In genomic region chrV:6524757-6525156, ce11 we compare ENCODE assay signal across 6 worm cellular contexts.
TF ChIP-seq lines count a peak whose summit lies in the region.

acs-1 (plus strand) TSS chrV:6524989.

TF ChIP-seq in whole organism, L1 larva, 84 proteins besides CTCF, POLR2A, EP300 and RAD21:
- TF ChIP-seq pqm-1 (tag; optimal IDR thresholded peaks at IDR 0.05; lab: Kevin White, UChicago) = peak; percentile 84
- no peak for TF ChIP-seq nhr-47 (tag; optimal IDR thresholded peaks at IDR 0.05; lab: Kevin White, UChicago)
- TF ChIP-seq efl-1 (optimal IDR thresholded peaks at IDR 0.05; lab: Kevin White, UChicago) = no peak
- peak in 1 of 2 experiments; percentile 59 for TF ChIP-seq efl-1 (GFP tag; optimal IDR thresholded peaks at IDR 0.05 in 1 of 2; lab: Kevin White, UChicago)
- TF ChIP-seq elt-2 (tag; optimal IDR thresholded peaks at IDR 0.05; lab: Kevin White, UChicago) = peak; percentile 93
TF ChIP-seq in whole organism, L1 larva: peak in this region for 3.

TF ChIP-seq in whole organism, L2 larva, 48 proteins besides CTCF, POLR2A, EP300 and RAD21:
- TF ChIP-seq fos-1 (tag; optimal IDR thresholded peaks at IDR 0.05; lab: Kevin White, UChicago) (peak; percentile 82), unc-62 (GFP tag; optimal IDR thresholded peaks at IDR 0.05; lab: Kevin White, UChicago) (no peak), egl-27 (tag; optimal IDR thresholded peaks at IDR 0.05; lab: Kevin White, UChicago) (peak; percentile 19)
TF ChIP-seq in whole organism, L2 larva: peak in this region for 2.

TF ChIP-seq in whole organism, L3 larva, 47 proteins besides CTCF, POLR2A, EP300 and RAD21:
- TF ChIP-seq fos-1 (tag; optimal IDR thresholded peaks at IDR 0.05; lab: Kevin White, UChicago) (no peak), fkh-2 (tag; optimal IDR thresholded peaks at IDR 0.05; lab: Kevin White, UChicago) (no peak), ZK546.5 (tag; optimal IDR thresholded peaks at IDR 0.05; lab: Kevin White, UChicago) (no peak), elt-2 (tag; optimal IDR thresholded peaks at IDR 0.05; lab: Kevin White, UChicago) (peak; percentile 95), ceh-9 (tag; optimal IDR thresholded peaks at IDR 0.05; lab: Kevin White, UChicago) (no peak), nhr-237 (tag; optimal IDR thresholded peaks at IDR 0.05; lab: Kevin White, UChicago) (no peak), ama-1 (optimal IDR thresholded peaks at IDR 0.05; lab: Kevin White, UChicago) (no peak), nhr-28 (tag; optimal IDR thresholded peaks at IDR 0.05; lab: Kevin White, UChicago) (no peak), mml-1 (tag; optimal IDR thresholded peaks at IDR 0.05; lab: Kevin White, UChicago) (no peak), unc-62 (GFP tag; optimal IDR thresholded peaks at IDR 0.05; lab: Kevin White, UChicago) (no peak), pha-4 (tag; optimal IDR thresholded peaks at IDR 0.05; lab: Kevin White, UChicago) (no peak), pqm-1 (tag; optimal IDR thresholded peaks at IDR 0.05; lab: Kevin White, UChicago) (peak; percentile 66), lin-39 (tag; optimal IDR thresholded peaks at IDR 0.05; lab: Kevin White, UChicago) (no peak)

TF ChIP-seq in whole organism, L4 larva, 104 proteins besides CTCF, POLR2A, EP300 and RAD21 (continues in another document):
- TF ChIP-seq arid-1 (GFP tag; conservative IDR thresholded peaks at IDR 0.05; lab: Robert Waterston, UW) = no peak
- TF ChIP-seq mep-1 (tag; optimal IDR thresholded peaks at IDR 0.05; lab: Kevin White, UChicago) = no peak
- no peak for TF ChIP-seq ceh-32 (tag; optimal IDR thresholded peaks at IDR 0.05; lab: Kevin White, UChicago; ENCODE audit: poor library complexity)
- peak; percentile 52 for TF ChIP-seq mxl-3 (GFP tag; optimal IDR thresholded peaks at IDR 0.05; lab: Kevin White, UChicago)
- TF ChIP-seq mdl-1 (tag; optimal IDR thresholded peaks at IDR 0.05; lab: Kevin White, UChicago) = no peak
- peak; percentile 63 for TF ChIP-seq dve-1 (tag; optimal IDR thresholded peaks at IDR 0.05; lab: Kevin White, UChicago; ENCODE audit: insufficient read depth)
- TF ChIP-seq F49E8.2 (tag; optimal IDR thresholded peaks at IDR 0.05; lab: Kevin White, UChicago; ENCODE audit: borderline replicate concordance) = no peak
- no peak for TF ChIP-seq zfp-3 (GFP tag; conservative IDR thresholded peaks at IDR 0.05; lab: Robert Waterston, UW)
- no peak for TF ChIP-seq pha-4 (GFP tag; IDR thresholded peaks at IDR 0.05; lab: Robert Waterston, UW)
- TF ChIP-seq pha-4 (tag; optimal IDR thresholded peaks at IDR 0.05; lab: Kevin White, UChicago) = no peak
- TF ChIP-seq php-3 (GFP tag; IDR thresholded peaks at IDR 0.05; lab: Robert Waterston, UW) = no peak
- TF ChIP-seq nhr-25 (tag; optimal IDR thresholded peaks at IDR 0.05; lab: Kevin White, UChicago; ENCODE audit: borderline replicate concordance, insufficient read depth) = no peak
- no peak for TF ChIP-seq ama-1 (optimal IDR thresholded peaks at IDR 0.05; lab: Kevin White, UChicago)
- TF ChIP-seq F26F4.8 (GFP tag; conservative IDR thresholded peaks at IDR 0.05; lab: Robert Waterston, UW) = no peak
- TF ChIP-seq Y105C5A.15 (GFP tag; IDR thresholded peaks at IDR 0.05; lab: Robert Waterston, UW) = no peak
- no peak for TF ChIP-seq nhr-11 (tag; optimal IDR thresholded peaks at IDR 0.05; lab: Kevin White, UChicago)
- TF ChIP-seq nhr-111 (GFP tag; optimal IDR thresholded peaks at IDR 0.05; lab: Kevin White, UChicago) = no peak
- 0 out of 2 replicates have a peak, but pooled peaks have one; percentile 28 for TF ChIP-seq lin-1 (GFP tag; IDR thresholded peaks at IDR 0.05; lab: Robert Waterston, UW)
- no peak for TF ChIP-seq madf-9 (GFP tag; conservative IDR thresholded peaks at IDR 0.05; lab: Robert Waterston, UW)
- no peak for TF ChIP-seq cey-2 (tag; optimal IDR thresholded peaks at IDR 0.05; lab: Kevin White, UChicago; ENCODE audit: borderline replicate concordance, insufficient read depth)
- TF ChIP-seq Y5F2A.4 (GFP tag; optimal IDR thresholded peaks at IDR 0.05; lab: Kevin White, UChicago) = no peak
- TF ChIP-seq daf-19 (GFP tag; conservative IDR thresholded peaks at IDR 0.05; lab: Robert Waterston, UW) = no peak
- peak; percentile 80 for TF ChIP-seq pqm-1 (tag; optimal IDR thresholded peaks at IDR 0.05; lab: Kevin White, UChicago)

TF ChIP-seq in whole organism, late embryonic, 69 proteins besides CTCF, POLR2A, EP300 and RAD21:
- no peak for TF ChIP-seq ceh-48 (tag; optimal IDR thresholded peaks at IDR 0.05; lab: Kevin White, UChicago)
- TF ChIP-seq elt-2 (tag; optimal IDR thresholded peaks at IDR 0.05; lab: Kevin White, UChicago) = peak; percentile 43

TF ChIP-seq in whole organism, young adult, 124 proteins besides CTCF, POLR2A, EP300 and RAD21:
- TF ChIP-seq ets-4 (GFP tag; optimal IDR thresholded peaks at IDR 0.05; lab: Kevin White, UChicago) (peak; percentile 89), dox-1 (GFP tag; IDR thresholded peaks at IDR 0.05; lab: Robert Waterston, UW) (peak; percentile 41), ztf-22 (GFP tag; optimal IDR thresholded peaks at IDR 0.05; lab: Kevin White, UChicago) (peak; percentile 42), pbrm-1 (GFP tag; IDR thresholded peaks at IDR 0.05; lab: Robert Waterston, UW) (no peak), nhr-80 (tag; optimal IDR thresholded peaks at IDR 0.05; lab: Kevin White, UChicago) (peak; percentile 98), B0336.3 (GFP tag; IDR thresholded peaks at IDR 0.05; lab: Robert Waterston, UW) (0 out of 2 replicates have a peak, but pooled peaks have one; percentile 33), lsy-27 (tag; optimal IDR thresholded peaks at IDR 0.05; lab: Kevin White, UChicago; ENCODE audit: borderline replicate concordance, insufficient read depth) (no peak)
